Worm (Caenorhabditis elegans) whole organism, L4 larva: Measurements from ENCODE around the gene T21C12.8.

Experiments used
- F10B5.3 ChIP-seq: sonication (generic microtip); optimal IDR thresholded peaks from 2 replicates; lab custom pipeline; 2016; ENCODE audit warnings: mild to moderate bottlenecking, missing genetic modification characterization, missing compliant biosample characterization
- F44E2.7 ChIP-seq: fragments of 200-800 bp; sonication (Bioruptor generic); IDR thresholded peaks from 2 replicates; pipeline ENCODE4 v2.1.2; 2022; ENCODE audit warnings: missing genetic modification characterization, missing compliant biosample characterization
- T26A8.4 ChIP-seq: fragments of 200-800 bp; sonication (Bioruptor generic); IDR thresholded peaks from 2 replicates; pipeline ENCODE4 v1.3.6; 2022; ENCODE audit warnings: missing genetic modification characterization, missing compliant biosample characterization
- Y48G9A.11 ChIP-seq: fragments of 200-800 bp; sonication (Bioruptor generic); IDR thresholded peaks from 2 replicates; pipeline ENCODE4 v1.3.6; 2022; ENCODE audit warnings: missing genetic modification reagents, missing genetic modification characterization, missing compliant biosample characterization
- Y75B8A.6 ChIP-seq: fragments of 200-800 bp; sonication (Bioruptor generic); IDR thresholded peaks from 2 replicates; pipeline ENCODE4 v1.3.6; 2022; ENCODE audit warnings: missing genetic modification reagents, missing genetic modification characterization, missing compliant biosample characterization
- aha-1 ChIP-seq: fragments of 150-350 bp; peaks from one replicate; lab custom pipeline; 2014; ENCODE audit warnings: missing biosample characterization, missing genetic modification characterization
- ama-1 ChIP-seq: fragments of 150-350 bp; optimal IDR thresholded peaks from 2 replicates; lab custom pipeline; 2014; ENCODE audit warnings: inconsistent platforms, mixed read lengths
- ceh-28 ChIP-seq: fragments of 150-350 bp; optimal IDR thresholded peaks from 2 replicates; lab custom pipeline; 2014; ENCODE audit warnings: missing biosample characterization, missing genetic modification reagents, missing genetic modification characterization
- cey-2 ChIP-seq: sonication (generic microtip); optimal IDR thresholded peaks from 3 replicates; lab custom pipeline; 2017; ENCODE audit warnings: missing genetic modification characterization, mild to moderate bottlenecking, missing compliant biosample characterization, antibody characterized with exemption, borderline replicate concordance; ENCODE audit not compliant: insufficient read depth
- ctbp-1 ChIP-seq: fragments of 200-800 bp; sonication (Bioruptor generic); IDR thresholded peaks from 2 replicates; pipeline ENCODE4 v1.3.6; 2022; ENCODE audit warnings: missing genetic modification reagents, missing genetic modification characterization, missing compliant biosample characterization
- dve-1 ChIP-seq: sonication (generic microtip); optimal IDR thresholded peaks from 2 replicates; lab custom pipeline; 2017; ENCODE audit warnings: antibody characterized with exemption, mild to moderate bottlenecking, missing genetic modification characterization, missing compliant biosample characterization; ENCODE audit not compliant: insufficient read depth
- hlh-11 ChIP-seq: fragments of 200-800 bp; sonication (Bioruptor generic); optimal IDR thresholded peaks from 2 replicates; lab custom pipeline; 2018; ENCODE audit warnings: mild to moderate bottlenecking, missing genetic modification characterization, missing compliant biosample characterization
- jun-1 ChIP-seq: fragments of 150-350 bp; optimal IDR thresholded peaks from 2 replicates; lab custom pipeline; 2014; ENCODE audit warnings: missing biosample characterization, missing genetic modification reagents, missing genetic modification characterization
- lin-1 ChIP-seq: fragments of 200-800 bp; sonication (Bioruptor generic); IDR thresholded peaks from 2 replicates; pipeline ENCODE4 v1.3.6; 2022; ENCODE audit warnings: missing genetic modification reagents, missing genetic modification characterization, missing compliant biosample characterization
- lin-29 ChIP-seq: fragments of 200-800 bp; sonication (Bioruptor generic); IDR thresholded peaks from 2 replicates; pipeline ENCODE4 v1.3.6; 2022; ENCODE audit warnings: missing genetic modification reagents, missing genetic modification characterization, missing compliant biosample characterization
- lin-38 ChIP-seq: fragments of 200-800 bp; sonication (Bioruptor generic); IDR thresholded peaks from 2 replicates; pipeline ENCODE4 v1.3.6; 2022; ENCODE audit warnings: missing genetic modification reagents, missing genetic modification characterization, missing compliant biosample characterization
- madf-9 ChIP-seq: fragments of 200-800 bp; sonication (Bioruptor generic); conservative IDR thresholded peaks from 2 replicates; pipeline ENCODE4 v1.3.6; 2022; ENCODE audit warnings: missing genetic modification reagents, missing genetic modification characterization, missing compliant biosample characterization
- nhr-10 ChIP-seq: fragments of 150-350 bp; optimal IDR thresholded peaks from 2 replicates; lab custom pipeline; 2014; ENCODE audit warnings: missing biosample characterization, missing genetic modification characterization
- nhr-11 ChIP-seq: fragments of 150-350 bp; optimal IDR thresholded peaks from 2 replicates; lab custom pipeline; 2014; ENCODE audit warnings: missing biosample characterization, missing genetic modification characterization
- nhr-41 ChIP-seq: fragments of 200-800 bp; sonication (Bioruptor generic); IDR thresholded peaks from 2 replicates; pipeline ENCODE4 v1.3.6; 2022; ENCODE audit warnings: missing genetic modification reagents, missing genetic modification characterization, missing compliant biosample characterization
- nhr-48 ChIP-seq: sonication (generic microtip); optimal IDR thresholded peaks from 2 replicates; lab custom pipeline; 2016; ENCODE audit warnings: mild to moderate bottlenecking, missing genetic modification characterization, missing compliant biosample characterization
- nhr-76 ChIP-seq: fragments of 150-350 bp; optimal IDR thresholded peaks from 2 replicates; lab custom pipeline; 2014; ENCODE audit warnings: missing biosample characterization, missing genetic modification characterization
- rbr-2 ChIP-seq: sonication (generic microtip); optimal IDR thresholded peaks from 2 replicates; lab custom pipeline; 2016; ENCODE audit warnings: missing genotype, missing genetic modification characterization, missing compliant biosample characterization
- sdz-12 ChIP-seq: fragments of 200-800 bp; sonication (Bioruptor generic); optimal IDR thresholded peaks from 2 replicates; lab custom pipeline; 2018; ENCODE audit warnings: mild to moderate bottlenecking, missing genetic modification characterization, missing compliant biosample characterization
- set-16 ChIP-seq: fragments of 200-800 bp; sonication (Bioruptor generic); IDR thresholded peaks from 2 replicates; pipeline ENCODE4 v1.3.6; 2022; ENCODE audit warnings: missing genetic modification reagents, missing genetic modification characterization, missing compliant biosample characterization
- spr-1 ChIP-seq: sonication (generic microtip); optimal IDR thresholded peaks from 2 replicates; lab custom pipeline; 2016; ENCODE audit warnings: mild to moderate bottlenecking, missing genetic modification characterization, missing compliant biosample characterization
- unc-39 ChIP-seq: sonication (generic microtip); optimal IDR thresholded peaks from 2 replicates; lab custom pipeline; 2017; ENCODE audit warnings: missing biosample characterization, missing genetic modification characterization
- unc-62 ChIP-seq, 3 experiments: fragments of 150-350 bp in 1 of 3; sonication (generic microtip); optimal IDR thresholded peaks in 2 of 3; peaks in 1 of 3; 1 replicate in 1 of 3; 2 replicates in 2 of 3; lab custom pipeline; 2014 to 2017; ENCODE audit warnings: missing biosample characterization in 3 of 3, missing genetic modification characterization in 3 of 3, missing genetic modification reagents in 3 of 3, missing genotype in 1 of 3
- zfp-2 ChIP-seq: sonication (generic microtip); optimal IDR thresholded peaks from 2 replicates; lab custom pipeline; 2016; ENCODE audit warnings: mild to moderate bottlenecking, missing genetic modification characterization, missing compliant biosample characterization
- zip-11 ChIP-seq: fragments of 200-800 bp; sonication (Bioruptor generic); IDR thresholded peaks from 2 replicates; pipeline ENCODE4 v1.3.6; 2022; ENCODE audit warnings: missing genetic modification characterization, missing compliant biosample characterization
- ztf-7 ChIP-seq: fragments of 150-350 bp; optimal IDR thresholded peaks from 2 replicates; lab custom pipeline; 2014; ENCODE audit warnings: missing biosample characterization, missing genetic modification characterization

T21C12.8 gene

DNA sequence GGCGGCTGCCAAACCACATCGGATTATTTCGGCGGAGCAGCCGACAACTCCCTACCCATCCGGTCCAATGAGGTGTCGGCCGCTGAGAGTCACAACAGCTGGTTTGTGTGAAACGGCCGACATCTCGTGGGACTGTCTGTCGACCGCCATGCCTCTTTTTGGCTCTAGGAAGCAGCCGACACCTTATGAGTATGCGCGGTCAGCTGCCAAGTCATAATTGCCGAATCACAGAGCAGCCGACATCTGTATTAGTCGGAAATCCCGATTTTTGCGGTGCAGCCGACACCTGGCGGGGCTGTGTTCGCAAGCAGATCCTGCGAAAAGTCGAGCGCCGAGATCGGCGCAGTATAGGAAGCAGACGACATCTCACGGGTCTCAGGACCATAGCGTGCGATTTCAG, 39.2 kb upstream of the T21C12.8 start:
- TF ChIP-seq ztf-7 (tag; lab: Kevin White, UChicago) (no peak), lin-29 (no peak), aha-1 (tag; lab: Kevin White, UChicago) (peak; percentile 30), hlh-11 (tag; lab: Kevin White, UChicago) (no peak), set-16 (GFP tag; lab: Robert Waterston, UW) (peak; percentile 63)

DNA sequence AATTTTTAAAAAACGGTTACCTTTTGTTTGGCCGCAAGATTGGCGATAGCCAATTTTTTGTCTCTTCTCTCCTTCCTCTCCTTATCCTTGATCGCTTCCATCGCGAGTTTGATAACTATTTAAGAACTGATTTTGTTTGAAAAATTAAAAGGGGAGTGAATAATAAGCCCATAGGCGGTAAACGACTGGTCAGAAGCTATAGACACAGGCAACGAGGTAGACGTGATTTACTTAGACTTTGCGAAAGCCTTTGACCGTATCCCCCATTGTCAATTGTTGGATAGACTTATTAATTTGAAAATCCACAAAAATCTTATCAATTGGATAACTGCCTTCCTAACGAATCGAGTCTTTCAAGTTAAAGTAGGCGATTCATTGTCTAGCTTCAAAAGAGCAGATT, 33.4 kb upstream of the T21C12.8 start, which contains the start of gene Y45F3A.5:
Y45F3A.5 (minus strand) TSS at position 101 of the 400 bp plus-strand sequence.
- TF ChIP-seq rbr-2 (tag; lab: Kevin White, UChicago) (no peak), F10B5.3 (tag; lab: Kevin White, UChicago) (no peak), dve-1 (tag; lab: Kevin White, UChicago) (no peak), jun-1 (no peak), Y48G9A.11 (GFP tag; lab: Robert Waterston, UW) (no peak), madf-9 (GFP tag; lab: Robert Waterston, UW) (no peak), sdz-12 (no peak), unc-39 (tag; lab: Kevin White, UChicago) (no peak), ama-1 (no peak), unc-62 (GFP tag; optimal IDR thresholded peaks at IDR 0.05 in 1 of 2; lab: Kevin White, UChicago) (no peak), unc-62 (tag; optimal IDR thresholded peaks at IDR 0.05; lab: Kevin White, UChicago) (no peak), nhr-48 (no peak), nhr-76 (no peak), ceh-28 (tag; lab: Kevin White, UChicago) (no peak), zfp-2 (tag; lab: Kevin White, UChicago) (no peak), lin-1 (no peak), aha-1 (tag; lab: Kevin White, UChicago) (no peak)
- TF ChIP-seq, all 104 proteins: peak for 0

DNA sequence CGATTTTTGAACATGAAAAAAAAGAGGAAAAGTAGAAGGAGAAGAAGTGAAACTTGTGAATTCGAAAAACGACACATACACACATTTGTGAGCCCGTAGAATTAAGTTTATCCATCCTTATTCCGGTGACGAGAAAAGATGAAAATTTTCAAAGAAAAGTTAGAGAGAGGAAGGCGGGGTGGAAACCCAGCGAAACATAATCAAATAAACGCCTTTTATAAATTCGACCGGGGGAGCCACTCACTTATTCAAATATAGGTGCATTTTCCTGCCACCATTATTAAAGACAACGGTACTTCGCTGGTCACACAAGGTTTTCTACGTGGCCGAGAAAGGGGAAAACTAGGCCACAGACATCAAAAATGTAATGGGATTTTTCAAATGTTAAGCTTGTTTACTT, 30.7 kb upstream of the T21C12.8 start:
- TF ChIP-seq nhr-10 (tag; lab: Kevin White, UChicago) = no peak
- TF ChIP-seq ctbp-1 (GFP tag; lab: Robert Waterston, UW) = 0 out of 2 replicates have a peak, but pooled peaks have one; percentile 37

DNA sequence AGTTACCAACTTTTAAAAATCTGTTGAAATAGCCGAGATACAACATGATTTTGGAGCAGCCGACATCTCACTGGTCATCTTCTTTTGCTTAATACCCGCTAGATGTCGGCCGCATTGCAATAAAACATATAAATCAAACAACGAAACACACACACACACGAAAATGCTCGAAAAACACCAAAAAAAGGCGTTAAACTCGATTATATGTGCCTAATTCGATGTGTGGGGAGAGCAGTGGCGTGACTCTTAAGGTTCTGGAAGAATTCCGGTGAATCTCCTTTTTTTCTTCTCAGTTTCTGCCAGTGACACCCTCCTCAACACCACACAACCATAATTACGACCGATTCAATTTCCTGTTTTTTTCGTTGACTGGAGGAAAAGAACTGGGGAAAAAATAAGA, 27.4 kb upstream of the T21C12.8 start:
- TF ChIP-seq aha-1 (tag; lab: Kevin White, UChicago) (peak; percentile 71), nhr-41 (no peak)

DNA sequence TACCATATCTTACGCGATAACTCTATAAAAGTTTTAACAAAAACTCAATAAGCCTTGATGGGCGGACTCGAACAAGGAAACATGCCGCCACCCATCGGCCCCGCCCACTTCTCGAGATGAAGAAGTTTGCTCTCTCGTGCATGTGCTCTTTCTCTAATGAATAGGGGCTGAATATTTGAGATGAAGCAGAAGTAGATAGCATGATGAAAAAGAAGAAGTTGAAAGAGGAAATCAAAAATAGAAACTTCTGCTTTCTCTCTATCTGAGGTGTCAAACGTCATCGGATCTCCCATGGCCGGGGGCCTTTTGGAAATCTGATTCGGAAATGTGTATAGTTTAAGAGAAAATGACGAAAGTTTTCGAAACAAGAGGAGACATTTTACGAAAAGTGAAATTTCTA, 26.0 kb upstream of the T21C12.8 start:
- no peak for TF ChIP-seq Y75B8A.6 (GFP tag; lab: Robert Waterston, UW)
- TF ChIP-seq cey-2 (tag; lab: Kevin White, UChicago) = no peak
- no peak for TF ChIP-seq spr-1 (tag; lab: Kevin White, UChicago)
- no peak for TF ChIP-seq nhr-41
- no peak for TF ChIP-seq nhr-11 (tag; lab: Kevin White, UChicago)
- TF ChIP-seq T26A8.4 (GFP tag; lab: Robert Waterston, UW) = no peak
- no peak for TF ChIP-seq F44E2.7
- TF ChIP-seq zip-11 (GFP tag; lab: Robert Waterston, UW) = no peak

DNA sequence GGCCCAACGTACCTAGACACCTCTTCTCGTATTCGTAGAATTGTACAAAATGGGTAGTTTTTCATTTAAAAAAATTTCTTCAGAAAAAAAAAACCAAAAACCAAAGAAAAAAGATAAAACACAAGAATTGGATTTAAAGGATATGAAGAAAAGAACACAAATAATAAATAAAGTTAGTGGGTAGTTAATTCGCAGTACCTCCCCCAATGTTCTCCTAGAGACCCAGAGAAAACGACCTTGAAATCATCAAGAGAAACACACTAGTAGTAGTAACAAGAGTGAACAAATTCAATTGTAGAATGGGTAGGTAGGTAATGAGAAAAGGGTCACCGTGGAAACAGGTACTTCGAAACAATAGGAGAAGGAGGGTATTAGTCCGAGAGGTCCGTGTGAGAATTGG, 25.0 kb upstream of the T21C12.8 start:
- TF ChIP-seq nhr-10 (tag; lab: Kevin White, UChicago) = no peak
- peak in 1 of 2 experiments; percentile 72 for TF ChIP-seq unc-62 (GFP tag; optimal IDR thresholded peaks at IDR 0.05 in 1 of 2; lab: Kevin White, UChicago)
- TF ChIP-seq unc-62 (tag; optimal IDR thresholded peaks at IDR 0.05; lab: Kevin White, UChicago) = no peak
- TF ChIP-seq, all 104 proteins: peak for 1

DNA sequence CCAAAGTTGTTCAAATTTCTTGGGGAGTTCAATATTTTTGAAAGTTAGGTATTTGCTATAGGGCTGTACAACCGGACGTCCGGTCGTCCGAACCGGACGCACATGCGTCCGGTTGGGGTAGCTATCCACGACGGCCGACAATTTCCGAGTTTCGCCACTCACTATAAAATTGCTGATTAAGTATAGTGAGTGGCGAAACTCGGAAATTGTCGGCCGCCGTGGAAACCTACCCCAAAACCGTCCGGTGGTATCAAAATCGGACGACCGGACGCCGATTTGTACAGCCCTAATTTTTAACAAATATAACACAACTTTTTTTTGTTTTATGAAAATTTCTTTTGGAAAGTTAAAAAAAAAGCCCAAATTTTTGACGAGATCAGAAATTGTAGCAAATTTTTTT, 23.5 kb upstream of the T21C12.8 start:
- TF ChIP-seq lin-38 (GFP tag; lab: Robert Waterston, UW) = 0 out of 2 replicates have a peak, but pooled peaks have one; percentile 24
